Worm (Caenorhabditis elegans): ENCODE results near the gene T16G1.4.

DNA sequence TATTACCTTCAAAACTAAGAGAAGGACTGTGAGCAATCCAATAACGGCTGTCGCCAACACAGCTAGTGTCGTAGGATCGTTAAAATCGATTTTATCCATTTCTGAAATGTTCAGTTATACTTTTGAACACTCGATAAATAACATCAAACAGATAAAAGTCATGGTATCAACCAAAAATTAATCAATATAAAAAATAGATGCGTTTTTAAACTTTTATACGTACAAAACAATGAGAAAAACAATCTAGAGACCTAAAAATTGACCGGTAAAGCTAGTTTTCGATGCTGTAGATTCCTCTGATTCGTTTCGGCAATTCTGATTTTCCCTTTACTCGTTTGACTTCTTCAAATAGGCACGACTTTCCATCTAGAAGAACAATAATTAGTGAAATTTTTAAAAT, 25.5 kb upstream of the T16G1.4 start, which contains the start of gene R186.3:
- TF ChIP-seq hlh-4 (tag; optimal IDR thresholded peaks at IDR 0.05) (no peak), lin-15B (tag; optimal IDR thresholded peaks at IDR 0.05) (no peak), ama-1 (optimal IDR thresholded peaks at IDR 0.05) (no peak)
